Fruit fly (Drosophila melanogaster) whole organism, prepupa: ENCODE measurements around the gene CG5235.

ENCODE experiments used
- Blimp-1 ChIP-seq: fragments of 200-800 bp; sonication (Bioruptor generic); optimal IDR thresholded peaks from 3 replicates; lab custom pipeline; 2017; ENCODE audit warnings: missing biosample characterization, missing genetic modification characterization, mild to moderate bottlenecking, moderate library complexity, missing genetic modification reagents
- CG10631 ChIP-seq: fragments of 200-800 bp; sonication (Bioruptor generic); optimal IDR thresholded peaks from 2 replicates; lab custom pipeline; 2016; ENCODE audit warnings: missing biosample characterization, missing genetic modification characterization
- CG10669 ChIP-seq: fragments of 200-800 bp; sonication (Bioruptor generic); optimal IDR thresholded peaks from 3 replicates; lab custom pipeline; 2018; ENCODE audit warnings: missing biosample characterization, mild to moderate bottlenecking, missing genetic modification characterization, moderate library complexity
- CG11902 ChIP-seq: fragments of 200-800 bp; sonication (Bioruptor generic); optimal IDR thresholded peaks from 3 replicates; lab custom pipeline; 2016; ENCODE audit warnings: missing biosample characterization, missing genetic modification characterization
- CG15336 ChIP-seq: fragments of 200-800 bp; sonication (Bioruptor generic); IDR thresholded peaks from 2 replicates; pipeline ENCODE4 v1.3.6; 2022; ENCODE audit warnings: missing biosample characterization, missing genetic modification characterization
- CG16779 ChIP-seq: fragments of 200-800 bp; sonication (Bioruptor generic); optimal IDR thresholded peaks from 3 replicates; lab custom pipeline; 2017; ENCODE audit warnings: missing biosample characterization, mild to moderate bottlenecking, missing genetic modification characterization
- CG3032 ChIP-seq: fragments of 200-800 bp; optimal IDR thresholded peaks from 2 replicates; lab custom pipeline; 2019; ENCODE audit warnings: missing biosample characterization, mild to moderate bottlenecking, missing genetic modification characterization, moderate library complexity
- CG31627 ChIP-seq: fragments of 200-800 bp; sonication (Bioruptor generic); optimal IDR thresholded peaks from 3 replicates; lab custom pipeline; 2016; ENCODE audit warnings: missing biosample characterization, missing genetic modification characterization
- CG32006 ChIP-seq: fragments of 200-800 bp; sonication (Bioruptor generic); optimal IDR thresholded peaks from 3 replicates; lab custom pipeline; 2017; ENCODE audit warnings: missing biosample characterization, mild to moderate bottlenecking, missing genetic modification characterization
- CG4318 ChIP-seq: fragments of 200-800 bp; sonication (Bioruptor generic); optimal IDR thresholded peaks from 3 replicates; lab custom pipeline; 2017; ENCODE audit warnings: missing biosample characterization, mild to moderate bottlenecking, missing genetic modification characterization
- CG6276 ChIP-seq: fragments of 200-800 bp; sonication (Bioruptor generic); optimal IDR thresholded peaks from 2 replicates; lab custom pipeline; 2017; ENCODE audit warnings: missing biosample characterization, mild to moderate bottlenecking, missing genetic modification characterization
- CG6792 ChIP-seq: fragments of 200-800 bp; sonication (Bioruptor generic); optimal IDR thresholded peaks from 3 replicates; lab custom pipeline; 2016; ENCODE audit warnings: missing biosample characterization, missing genetic modification characterization
- CG7368 ChIP-seq: fragments of 200-800 bp; sonication (Bioruptor generic); optimal IDR thresholded peaks from 3 replicates; lab custom pipeline; 2016; ENCODE audit warnings: missing biosample characterization, missing genetic modification characterization
- CG8119 ChIP-seq: fragments of 200-800 bp; sonication (Bioruptor generic); IDR thresholded peaks from 3 replicates; pipeline ENCODE4 v1.3.6; 2022; ENCODE audit warnings: missing biosample characterization, missing genetic modification characterization
- CG8632 ChIP-seq: fragments of 200-800 bp; sonication (Bioruptor generic); optimal IDR thresholded peaks from 3 replicates; lab custom pipeline; 2016; ENCODE audit warnings: missing biosample characterization, missing genetic modification characterization
- CG9139 ChIP-seq: fragments of 200-800 bp; sonication (Bioruptor generic); optimal IDR thresholded peaks from 3 replicates; lab custom pipeline; 2017; ENCODE audit warnings: missing biosample characterization, mild to moderate bottlenecking, missing genetic modification characterization
- Eip75B ChIP-seq: fragments of 200-800 bp; sonication (Bioruptor generic); optimal IDR thresholded peaks from 3 replicates; lab custom pipeline; 2016; ENCODE audit warnings: missing biosample characterization, missing genetic modification characterization
- Eip93F ChIP-seq: fragments of 200-800 bp; sonication (Bioruptor generic); optimal IDR thresholded peaks from 2 replicates; lab custom pipeline; 2016; ENCODE audit warnings: missing biosample characterization, mild to moderate bottlenecking, missing genetic modification characterization
- Ets96B ChIP-seq: fragments of 200-800 bp; optimal IDR thresholded peaks from 2 replicates; lab custom pipeline; 2019; ENCODE audit warnings: missing biosample characterization, mild to moderate bottlenecking, missing genetic modification characterization, moderate library complexity
- Hr38 ChIP-seq: sonication (Bioruptor generic); optimal IDR thresholded peaks from 2 replicates; lab custom pipeline; 2016; ENCODE audit warnings: missing biosample characterization, missing genetic modification characterization
- Hr39 ChIP-seq: fragments of 200-800 bp; sonication (Bioruptor generic); optimal IDR thresholded peaks from 2 replicates; lab custom pipeline; 2016; ENCODE audit warnings: missing biosample characterization, missing genetic modification characterization
- Lpt ChIP-seq: fragments of 200-800 bp; sonication (Bioruptor generic); optimal IDR thresholded peaks from 3 replicates; lab custom pipeline; 2016; ENCODE audit warnings: missing biosample characterization, missing genetic modification characterization
- Met ChIP-seq: fragments of 200-800 bp; sonication (Bioruptor generic); optimal IDR thresholded peaks from 3 replicates; lab custom pipeline; 2016; ENCODE audit warnings: missing biosample characterization, missing genetic modification characterization
- OdsH ChIP-seq: fragments of 200-800 bp; sonication (Bioruptor generic); optimal IDR thresholded peaks from 3 replicates; lab custom pipeline; 2016; ENCODE audit warnings: missing biosample characterization, missing genetic modification characterization
- Sox102F ChIP-seq: fragments of 200-800 bp; sonication (Bioruptor generic); optimal IDR thresholded peaks from 2 replicates; lab custom pipeline; 2016; ENCODE audit warnings: missing biosample characterization, mild to moderate bottlenecking, missing genetic modification characterization
- Sox15 ChIP-seq: fragments of 200-800 bp; sonication (Bioruptor generic); optimal IDR thresholded peaks from 3 replicates; lab custom pipeline; 2016; ENCODE audit warnings: missing biosample characterization, missing genetic modification characterization
- acj6 ChIP-seq: fragments of 200-800 bp; sonication (Bioruptor generic); optimal IDR thresholded peaks from 3 replicates; lab custom pipeline; 2016; ENCODE audit warnings: missing biosample characterization, missing genetic modification characterization
- cyc ChIP-seq: fragments of 200-800 bp; sonication (Bioruptor generic); optimal IDR thresholded peaks from 3 replicates; lab custom pipeline; 2016; ENCODE audit warnings: missing biosample characterization, missing genetic modification characterization
- dac ChIP-seq: fragments of 200-800 bp; sonication (Bioruptor generic); optimal IDR thresholded peaks from 2 replicates; lab custom pipeline; 2017; ENCODE audit warnings: missing biosample characterization, mild to moderate bottlenecking, missing genetic modification characterization
- eg ChIP-seq: fragments of 200-800 bp; sonication (Bioruptor generic); IDR thresholded peaks from 3 replicates; pipeline ENCODE4 v1.3.6; 2022; ENCODE audit warnings: missing biosample characterization, missing genetic modification characterization
- esn ChIP-seq: fragments of 200-800 bp; sonication (Bioruptor generic); optimal IDR thresholded peaks from 2 replicates; lab custom pipeline; 2016; ENCODE audit warnings: missing biosample characterization, mild to moderate bottlenecking, missing genetic modification characterization, moderate library complexity
- fd59A ChIP-seq: fragments of 200-800 bp; sonication (Bioruptor generic); optimal IDR thresholded peaks from 2 replicates; lab custom pipeline; 2017; ENCODE audit warnings: missing biosample characterization, mild to moderate bottlenecking, missing genetic modification characterization, missing genetic modification reagents
- fd85E ChIP-seq: fragments of 200-800 bp; sonication (Bioruptor generic); optimal IDR thresholded peaks from 3 replicates; lab custom pipeline; 2016; ENCODE audit warnings: missing biosample characterization, missing genetic modification characterization
- ss ChIP-seq, 2 experiments: fragments of 200-800 bp; sonication (Bioruptor generic); optimal IDR thresholded peaks; 2 replicates in 1 of 2; 3 replicates in 1 of 2; lab custom pipeline; 2017 to 2018; ENCODE audit warnings: mild to moderate bottlenecking in 2 of 2, missing biosample characterization in 2 of 2, missing genetic modification characterization in 2 of 2, moderate library complexity in 1 of 2
- svp ChIP-seq: fragments of 200-800 bp; sonication (Bioruptor generic); peaks from one replicate; lab custom pipeline; 2016; ENCODE audit warnings: missing biosample characterization, missing genetic modification characterization
- vri ChIP-seq: fragments of 200-800 bp; sonication (Bioruptor generic); optimal IDR thresholded peaks from 3 replicates; lab custom pipeline; 2016; ENCODE audit warnings: missing biosample characterization, mild to moderate bottlenecking, missing genetic modification characterization

The CG5235 gene

DNA sequence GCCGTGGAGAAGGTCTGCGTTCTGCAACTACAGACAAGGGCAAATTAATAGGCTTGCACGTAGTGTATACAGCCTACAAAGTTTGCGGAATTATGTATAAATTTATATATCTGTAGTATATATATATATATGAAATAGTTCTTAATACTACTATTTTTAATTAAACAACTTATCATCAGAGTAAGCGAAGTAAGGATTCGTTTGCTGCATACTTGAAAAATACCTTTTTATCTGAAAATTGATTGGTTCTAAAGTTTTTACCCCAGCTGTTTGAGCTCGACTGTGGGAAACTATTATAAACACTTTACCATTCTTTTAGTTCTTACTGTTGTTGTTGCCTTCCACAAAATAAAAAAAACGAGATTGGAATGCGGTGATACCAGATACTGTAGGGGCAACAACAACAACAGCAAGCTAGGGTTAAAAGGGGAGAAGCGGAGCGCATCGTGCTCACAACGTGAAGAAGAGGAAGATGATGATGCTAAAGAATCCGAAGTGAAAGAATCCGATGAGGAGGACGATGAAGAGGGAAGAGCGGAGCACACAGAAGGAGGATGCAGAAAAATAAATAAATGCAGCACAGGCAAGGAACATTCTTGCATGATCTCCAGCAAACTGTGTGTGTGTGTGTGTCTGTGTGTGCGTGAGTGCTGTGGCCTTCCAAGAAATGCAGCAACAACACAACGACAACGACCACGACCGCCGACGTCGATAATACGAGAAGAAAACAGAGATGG, 47.0 kb downstream of the CG5235 start (continued):
- TF ChIP-seq Blimp-1 (GFP tag; lab: Kevin White, UChicago) (peak; percentile 74), dac (GFP tag; lab: Kevin White, UChicago) (peak; percentile 8), CG10631 (GFP tag; lab: Kevin White, UChicago) (peak; percentile 80), CG8119 (GFP tag; lab: Robert Waterston, UW) (peak; percentile 90), Sox102F (GFP tag; lab: Kevin White, UChicago) (peak; percentile 42), vri (GFP tag; lab: Kevin White, UChicago) (peak; percentile 27), CG8632 (GFP tag; lab: Kevin White, UChicago) (peak; percentile 84), eg (GFP tag; lab: Robert Waterston, UW) (peak; percentile 64), CG4318 (GFP tag; lab: Kevin White, UChicago) (peak; percentile 67)

dm6 chr3L:16042640-16043039, 47.6 kb downstream of the CG5235 start:
- TF ChIP-seq CG31627 (GFP tag; lab: Kevin White, UChicago) (no peak), Lpt (GFP tag; lab: Kevin White, UChicago) (peak; percentile 57), fd85E (peak; percentile 32)
- TF ChIP-seq, all 60 proteins: peak for 2

- TF ChIP-seq fd59A (no peak), Eip75B (no peak), CG10631 (GFP tag; lab: Kevin White, UChicago) (no peak), ss (GFP tag; optimal IDR thresholded peaks at IDR 0.05; lab: Kevin White, UChicago) (no peak), Met (GFP tag; lab: Kevin White, UChicago) (peak; percentile 19), CG8632 (GFP tag; lab: Kevin White, UChicago) (no peak), svp (GFP tag; lab: Kevin White, UChicago) (no peak), Hr39 (no peak), acj6 (GFP tag; lab: Kevin White, UChicago) (peak; percentile 28), CG6276 (no peak), Ets96B (tag; lab: Kevin White, UChicago) (no peak), CG10669 (no peak), CG9139 (no peak), CG32006 (peak; percentile 29), CG6792 (no peak), esn (GFP tag; lab: Kevin White, UChicago) (no peak), Hr38 (GFP tag; lab: Kevin White, UChicago) (no peak), cyc (GFP tag; lab: Kevin White, UChicago) (no peak), Lpt (GFP tag; lab: Kevin White, UChicago) (no peak), Eip93F (GFP tag; lab: Kevin White, UChicago) (no peak), CG3032 (tag; lab: Kevin White, UChicago) (peak; percentile 6), OdsH (GFP tag; lab: Kevin White, UChicago) (no peak), CG11902 (GFP tag; lab: Kevin White, UChicago) (no peak), CG7368 (no peak), Sox15 (GFP tag; lab: Kevin White, UChicago) (no peak), Blimp-1 (GFP tag; lab: Kevin White, UChicago) (no peak), CG15336 (GFP tag; lab: Robert Waterston, UW) (0 out of 2 replicates have a peak, but pooled peaks have one; percentile 3), CG16779 (tag; lab: Kevin White, UChicago) (no peak), vri (GFP tag; lab: Kevin White, UChicago) (no peak)
Observed at dm6 chr3L:16042080-16042344, 48.2 kb downstream of the CG5235 start.
